Fruit fly (Drosophila melanogaster) whole organism, embryonic: Measurements from ENCODE around the gene Gart.

Experiments
- Atf3 ChIP-seq: fragments of 200-800 bp; sonication (Bioruptor generic); optimal IDR thresholded peaks from 3 replicates; lab custom pipeline; 2016; ENCODE audit warnings: missing biosample characterization, missing genetic modification characterization
- Bteb2 ChIP-seq: fragments of 200-800 bp; sonication (Bioruptor generic); optimal IDR thresholded peaks from 2 replicates; lab custom pipeline; 2016; ENCODE audit warnings: missing biosample characterization, missing genetic modification characterization
- CG1024 ChIP-seq: fragments of 200-800 bp; sonication (Bioruptor generic); IDR thresholded peaks from 2 replicates; pipeline ENCODE4 v1.3.6; 2022; ENCODE audit warnings: missing biosample characterization, missing genetic modification characterization
- CG10565 ChIP-seq: fragments of 200-800 bp; sonication (Bioruptor generic); optimal IDR thresholded peaks from 3 replicates; lab custom pipeline; 2016; ENCODE audit warnings: missing biosample characterization, mild to moderate bottlenecking, missing genetic modification characterization
- CG11398 ChIP-seq: fragments of 200-800 bp; sonication (Bioruptor generic); optimal IDR thresholded peaks from 2 replicates; lab custom pipeline; 2016; ENCODE audit warnings: missing biosample characterization, missing genetic modification characterization
- CG12391 ChIP-seq: fragments of 200-800 bp; sonication (Bioruptor generic); optimal IDR thresholded peaks from 3 replicates; lab custom pipeline; 2018; ENCODE audit warnings: missing biosample characterization, mild to moderate bottlenecking, missing genetic modification characterization, moderate library complexity
- CG12659 ChIP-seq: fragments of 200-800 bp; sonication (Bioruptor generic); optimal IDR thresholded peaks from 3 replicates; lab custom pipeline; 2017; ENCODE audit warnings: mild to moderate bottlenecking, missing biosample characterization, missing genetic modification reagents, missing genetic modification characterization
- CG14014 ChIP-seq: fragments of 200-800 bp; sonication (Bioruptor generic); IDR thresholded peaks from 2 replicates; pipeline ENCODE4 v1.3.6; 2022; ENCODE audit warnings: missing biosample characterization, missing genetic modification characterization
- CG14860 ChIP-seq: fragments of 200-800 bp; sonication (Bioruptor generic); IDR thresholded peaks from 3 replicates; pipeline ENCODE4 v1.3.6; 2022; ENCODE audit warnings: missing biosample characterization, missing genetic modification characterization; ENCODE audit not compliant: partially characterized antibody
- CG15011 ChIP-seq: fragments of 200-800 bp; sonication (Bioruptor generic); optimal IDR thresholded peaks from 3 replicates; lab custom pipeline; 2018; ENCODE audit warnings: missing biosample characterization, mild to moderate bottlenecking, missing genetic modification characterization
- CG16863 ChIP-seq: fragments of 200-800 bp; sonication (Bioruptor generic); optimal IDR thresholded peaks from 3 replicates; lab custom pipeline; 2016; ENCODE audit warnings: missing biosample characterization, missing genetic modification characterization
- CG17328 ChIP-seq: fragments of 200-800 bp; sonication (Bioruptor generic); IDR thresholded peaks from 2 replicates; pipeline ENCODE4 v1.3.6; 2022; ENCODE audit warnings: missing biosample characterization, missing genetic modification characterization
- CG17829 ChIP-seq: fragments of 200-800 bp; optimal IDR thresholded peaks from 2 replicates; lab custom pipeline; 2019; ENCODE audit warnings: missing biosample characterization, mild to moderate bottlenecking, missing genetic modification characterization, moderate library complexity
- CG1792 ChIP-seq: fragments of 200-800 bp; sonication (Bioruptor generic); optimal IDR thresholded peaks from 2 replicates; lab custom pipeline; 2016; ENCODE audit warnings: missing biosample characterization, missing genetic modification characterization
- CG18262 ChIP-seq: fragments of 200-800 bp; optimal IDR thresholded peaks from 3 replicates; lab custom pipeline; 2019; ENCODE audit warnings: missing biosample characterization, mild to moderate bottlenecking, missing genetic modification characterization, moderate library complexity
- CG2199 ChIP-seq: fragments of 200-800 bp; sonication (Bioruptor generic); IDR thresholded peaks from 3 replicates; pipeline ENCODE4 v1.3.6; 2022; ENCODE audit warnings: missing biosample characterization, missing genetic modification characterization
- CG34376 ChIP-seq: fragments of 200-800 bp; sonication (Bioruptor generic); optimal IDR thresholded peaks from 2 replicates; lab custom pipeline; 2018; ENCODE audit warnings: missing biosample characterization, mild to moderate bottlenecking, missing genetic modification characterization
- CG3847 ChIP-seq: fragments of 200-800 bp; sonication (Bioruptor generic); IDR thresholded peaks from 2 replicates; pipeline ENCODE4 v1.3.6; 2022; ENCODE audit warnings: missing biosample characterization, missing genetic modification characterization
- CG4282 ChIP-seq: fragments of 200-800 bp; sonication (Bioruptor generic); optimal IDR thresholded peaks from 2 replicates; lab custom pipeline; 2016; ENCODE audit warnings: missing biosample characterization, missing genetic modification characterization
- CG4360 ChIP-seq: fragments of 200-800 bp; sonication (Bioruptor generic); IDR thresholded peaks from 2 replicates; pipeline ENCODE4 v1.3.6; 2022; ENCODE audit warnings: missing biosample characterization, missing genetic modification characterization
- CG4617 ChIP-seq: fragments of 200-800 bp; sonication (Bioruptor generic); optimal IDR thresholded peaks from 3 replicates; lab custom pipeline; 2016; ENCODE audit warnings: missing biosample characterization, missing genetic modification characterization, borderline replicate concordance
- CG5953 ChIP-seq: fragments of 200-800 bp; sonication (Bioruptor generic); IDR thresholded peaks from 2 replicates; pipeline ENCODE4 v1.3.6; 2022; ENCODE audit warnings: missing biosample characterization, missing genetic modification characterization
- CG7271 ChIP-seq: fragments of 200-800 bp; sonication (Bioruptor generic); optimal IDR thresholded peaks from 2 replicates; lab custom pipeline; 2018; ENCODE audit warnings: missing biosample characterization, mild to moderate bottlenecking, missing genetic modification characterization, moderate library complexity
- CG7928 ChIP-seq: fragments of 200-800 bp; sonication (Bioruptor generic); optimal IDR thresholded peaks from 2 replicates; lab custom pipeline; 2017; ENCODE audit warnings: missing biosample characterization, mild to moderate bottlenecking, missing genetic modification characterization
- CG7987 ChIP-seq: fragments of 200-800 bp; sonication (Bioruptor generic); optimal IDR thresholded peaks from 2 replicates; lab custom pipeline; 2018; ENCODE audit warnings: missing biosample characterization, mild to moderate bottlenecking, missing genetic modification characterization, moderate library complexity
- CG8290 ChIP-seq, 3 experiments: fragments of 200-800 bp; sonication (Bioruptor generic); optimal IDR thresholded peaks; 2 replicates each; lab custom pipeline; 2016 to 2019; ENCODE audit warnings: missing biosample characterization in 3 of 3, missing genetic modification characterization in 3 of 3, mild to moderate bottlenecking in 2 of 3, moderate library complexity in 1 of 3
- CG9876 ChIP-seq: fragments of 200-800 bp; sonication (Bioruptor generic); optimal IDR thresholded peaks from 2 replicates; lab custom pipeline; 2016; ENCODE audit warnings: missing biosample characterization, missing genetic modification characterization
- Chrac-16 ChIP-seq: fragments of 200-800 bp; sonication (Bioruptor generic); optimal IDR thresholded peaks from 3 replicates; lab custom pipeline; 2016; ENCODE audit warnings: missing biosample characterization, missing genetic modification characterization
- CoRest ChIP-seq: fragments of 200-800 bp; sonication (Bioruptor generic); optimal IDR thresholded peaks from 3 replicates; lab custom pipeline; 2018; ENCODE audit warnings: missing biosample characterization, mild to moderate bottlenecking, missing genetic modification characterization, moderate library complexity
- D19B ChIP-seq: fragments of 200-800 bp; sonication (Bioruptor generic); optimal IDR thresholded peaks from 2 replicates; lab custom pipeline; 2017; ENCODE audit warnings: missing biosample characterization, mild to moderate bottlenecking, missing genetic modification characterization
- Fer2 ChIP-seq: fragments of 200-800 bp; sonication (Bioruptor generic); optimal IDR thresholded peaks from 2 replicates; lab custom pipeline; 2018; ENCODE audit warnings: missing biosample characterization, mild to moderate bottlenecking, missing genetic modification characterization, moderate library complexity
- Gug ChIP-seq: fragments of 200-800 bp; sonication (Bioruptor generic); IDR thresholded peaks from 4 replicates; pipeline ENCODE4 v1.3.6; 2022; ENCODE audit warnings: missing biosample characterization, missing genetic modification characterization
- Myb ChIP-seq: fragments of 200-800 bp; sonication (Bioruptor generic); optimal IDR thresholded peaks from 2 replicates; lab custom pipeline; 2016; ENCODE audit warnings: missing biosample characterization, missing genetic modification characterization
- Nf-YA ChIP-seq: fragments of 200-800 bp; sonication (Bioruptor generic); IDR thresholded peaks from 2 replicates; pipeline ENCODE4 v1.3.6; 2022; ENCODE audit warnings: missing biosample characterization, missing genetic modification characterization
- Nf-YB ChIP-seq: fragments of 200-800 bp; sonication (Bioruptor generic); optimal IDR thresholded peaks from 3 replicates; lab custom pipeline; 2019; ENCODE audit warnings: missing biosample characterization, mild to moderate bottlenecking, missing genetic modification characterization, moderate library complexity
- NfI ChIP-seq: fragments of 200-800 bp; sonication (Bioruptor generic); optimal IDR thresholded peaks from 3 replicates; lab custom pipeline; 2018; ENCODE audit warnings: missing biosample characterization, mild to moderate bottlenecking, missing genetic modification characterization, moderate library complexity
- Rfx ChIP-seq: fragments of 200-800 bp; sonication (Bioruptor generic); IDR thresholded peaks from 2 replicates; pipeline ENCODE4 v1.3.6; 2022; ENCODE audit warnings: missing biosample characterization, missing genetic modification characterization
- Sry-δ ChIP-seq: fragments of 200-800 bp; sonication (Bioruptor generic); optimal IDR thresholded peaks from 2 replicates; lab custom pipeline; 2016; ENCODE audit warnings: missing biosample characterization, missing genetic modification characterization
- ash1 ChIP-seq: fragments of 200-800 bp; sonication (Bioruptor generic); optimal IDR thresholded peaks from 2 replicates; lab custom pipeline; 2018; ENCODE audit warnings: missing biosample characterization, mild to moderate bottlenecking, missing genetic modification characterization
- btn ChIP-seq: fragments of 200-800 bp; sonication (Bioruptor generic); optimal IDR thresholded peaks from 2 replicates; lab custom pipeline; 2016; ENCODE audit warnings: missing biosample characterization, missing genetic modification characterization
- caup ChIP-seq: fragments of 200-800 bp; sonication (Bioruptor generic); optimal IDR thresholded peaks from 3 replicates; lab custom pipeline; 2017; ENCODE audit warnings: missing biosample characterization, mild to moderate bottlenecking, missing genetic modification characterization, moderate library complexity; ENCODE audit not compliant: severe bottlenecking
- corto ChIP-seq: fragments of 200-800 bp; sonication (Bioruptor generic); optimal IDR thresholded peaks from 2 replicates; lab custom pipeline; 2016; ENCODE audit warnings: missing biosample characterization, mild to moderate bottlenecking, missing genetic modification characterization, moderate library complexity
- da ChIP-seq: fragments of 200-800 bp; sonication (Bioruptor generic); optimal IDR thresholded peaks from 2 replicates; lab custom pipeline; 2016; ENCODE audit warnings: missing biosample characterization, missing genetic modification characterization
- ems ChIP-seq: fragments of 200-800 bp; sonication (Bioruptor generic); optimal IDR thresholded peaks from 3 replicates; lab custom pipeline; 2016; ENCODE audit warnings: missing biosample characterization, missing genetic modification characterization
- ind ChIP-seq: fragments of 200-800 bp; sonication (Bioruptor generic); optimal IDR thresholded peaks from 3 replicates; lab custom pipeline; 2016; ENCODE audit warnings: missing biosample characterization, missing genetic modification characterization
- run ChIP-seq: fragments of 200-800 bp; sonication (Bioruptor generic); optimal IDR thresholded peaks from 3 replicates; lab custom pipeline; 2018; ENCODE audit warnings: missing biosample characterization, mild to moderate bottlenecking, missing genetic modification characterization
- sens-2 ChIP-seq: fragments of 200-800 bp; sonication (Bioruptor generic); IDR thresholded peaks from 2 replicates; pipeline ENCODE4 v1.3.6; 2022; ENCODE audit warnings: missing biosample characterization, missing genetic modification characterization
- tin ChIP-seq: fragments of 200-800 bp; sonication (Bioruptor generic); optimal IDR thresholded peaks from 3 replicates; lab custom pipeline; 2016; ENCODE audit warnings: missing biosample characterization, missing genetic modification characterization
- tll ChIP-seq, 2 experiments: fragments of 200-800 bp in 1 of 2; fragments of >200 bp in 1 of 2; sonication (Bioruptor generic) in 1 of 2; optimal IDR thresholded peaks; 2 replicates each; lab custom pipeline; 2017 to 2019; ENCODE audit warnings: missing biosample characterization in 2 of 2, missing genetic modification characterization in 2 of 2, mild to moderate bottlenecking in 1 of 2, moderate library complexity in 1 of 2
- twi ChIP-seq: fragments of 200-800 bp; optimal IDR thresholded peaks from 2 replicates; lab custom pipeline; 2019; ENCODE audit warnings: missing biosample characterization, mild to moderate bottlenecking, missing genetic modification characterization, moderate library complexity

Gene Gart

dm6 chr2L:7033100-7033675 is 9.5 kb upstream of the Gart start (continued):
- TF ChIP-seq CG18262 (peak; percentile 25), tll (GFP tag; optimal IDR thresholded peaks at IDR 0.05; lab: Kevin White, UChicago) (no peak), CG16863 (GFP tag; lab: Kevin White, UChicago) (peak; percentile 15), Gug (GFP tag; lab: Robert Waterston, UW) (peak; percentile 66; the same call in 2 of the 4 replicates), CG7987 (GFP tag; lab: Kevin White, UChicago) (peak; percentile 12), Sry-δ (GFP tag; lab: Kevin White, UChicago) (no peak), D19B (no peak), CG3847 (GFP tag; lab: Robert Waterston, UW) (0 out of 2 replicates have a peak, but pooled peaks have one; percentile 23), ind (peak; percentile 9), sens-2 (no peak), CG14014 (peak; percentile 47; the same call in 1 of the 2 replicates), CG12659 (GFP tag; lab: Kevin White, UChicago) (peak; percentile 18), Bteb2 (no peak), CG4617 (GFP tag; lab: Kevin White, UChicago) (no peak), Myb (no peak), twi (tag; lab: Kevin White, UChicago) (no peak), Chrac-16 (GFP tag; lab: Kevin White, UChicago) (no peak), CG7271 (tag; lab: Kevin White, UChicago) (no peak), CG15011 (GFP tag; lab: Kevin White, UChicago) (no peak), CG14860 (GFP tag; lab: Robert Waterston, UW) (no peak), CG10565 (GFP tag; lab: Kevin White, UChicago) (no peak), CG34376 (peak; percentile 23), da (GFP tag; lab: Kevin White, UChicago) (peak; percentile 15), btn (GFP tag; lab: Kevin White, UChicago) (no peak), ems (GFP tag; lab: Kevin White, UChicago) (peak; percentile 19), CG1792 (GFP tag; lab: Kevin White, UChicago) (peak; percentile 27), run (no peak), CG1024 (GFP tag; lab: Robert Waterston, UW) (no peak), Fer2 (tag; lab: Kevin White, UChicago) (no peak), Nf-YA (no peak), CG4360 (no peak), corto (GFP tag; lab: Kevin White, UChicago) (no peak), caup (GFP tag; lab: Kevin White, UChicago) (peak; percentile 17), CG4282 (no peak), CoRest (tag; lab: Kevin White, UChicago) (no peak), NfI (GFP tag; lab: Kevin White, UChicago) (peak; percentile 39), ash1 (GFP tag; lab: Kevin White, UChicago) (no peak), CG11398 (GFP tag; lab: Kevin White, UChicago) (no peak), CG12391 (tag; lab: Kevin White, UChicago) (no peak), Rfx (GFP tag; lab: Robert Waterston, UW) (peak; percentile 62), Nf-YB (GFP tag; lab: Kevin White, UChicago) (no peak), CG17328 (GFP tag; lab: Robert Waterston, UW) (peak; percentile 54), Atf3 (GFP tag; lab: Kevin White, UChicago) (no peak), tin (GFP tag; lab: Kevin White, UChicago) (no peak), CG7928 (GFP tag; lab: Kevin White, UChicago) (no peak), CG17829 (tag; lab: Kevin White, UChicago) (peak; percentile 35), CG9876 (GFP tag; lab: Kevin White, UChicago) (no peak), CG5953 (GFP tag; lab: Robert Waterston, UW) (no peak), CG8290 (GFP tag; optimal IDR thresholded peaks at IDR 0.05; lab: Kevin White, UChicago) (no peak), CG8290 (tag; optimal IDR thresholded peaks at IDR 0.05; lab: Kevin White, UChicago) (peak in 1 of 2 experiments; percentile 81), CG2199 (GFP tag; lab: Robert Waterston, UW) (no peak)
